Worm (Caenorhabditis elegans) whole organism, young adult: ENCODE results near the gene Y70C5A.3.

Experiments used
- B0035.1 ChIP-seq: sonication (generic microtip); optimal IDR thresholded peaks from 2 replicates; lab custom pipeline; 2016; ENCODE audit warnings: missing genetic modification characterization, mild to moderate bottlenecking, missing compliant biosample characterization, missing genotype, missing genetic modification reagents
- F39B2.1 ChIP-seq: fragments of 200-800 bp; sonication (Bioruptor generic); IDR thresholded peaks from 2 replicates; pipeline ENCODE4 v1.3.6; 2022; ENCODE audit warnings: missing genetic modification reagents, missing genetic modification characterization, missing compliant biosample characterization
- F49E8.2 ChIP-seq: sonication (generic microtip); optimal IDR thresholded peaks from 3 replicates; lab custom pipeline; 2017; ENCODE audit warnings: missing genetic modification characterization, mild to moderate bottlenecking, missing compliant biosample characterization, antibody characterized with exemption, moderate library complexity; ENCODE audit not compliant: insufficient read depth
- F52B5.7 ChIP-seq: sonication (generic microtip); optimal IDR thresholded peaks from 2 replicates; lab custom pipeline; 2016; ENCODE audit warnings: mild to moderate bottlenecking, missing genetic modification characterization, missing compliant biosample characterization
- F57A8.1 ChIP-seq: fragments of 200-800 bp; sonication (Bioruptor generic); optimal IDR thresholded peaks from 2 replicates; lab custom pipeline; 2018; ENCODE audit warnings: mild to moderate bottlenecking, missing genetic modification characterization, moderate library complexity, missing compliant biosample characterization
- K11D2.4 ChIP-seq: fragments of 200-800 bp; sonication (Bioruptor generic); IDR thresholded peaks from 2 replicates; pipeline ENCODE4 v1.3.6; 2022; ENCODE audit warnings: missing genetic modification reagents, missing genetic modification characterization, missing compliant biosample characterization
- T26A5.8 ChIP-seq: sonication (generic microtip); optimal IDR thresholded peaks from 2 replicates; lab custom pipeline; 2016; ENCODE audit warnings: missing genetic modification characterization, missing compliant biosample characterization
- Y53F4B.3 ChIP-seq: fragments of 200-800 bp; sonication (Bioruptor generic); IDR thresholded peaks from 2 replicates; pipeline ENCODE4 v1.3.6; 2022; ENCODE audit warnings: missing genetic modification reagents, missing genetic modification characterization, missing compliant biosample characterization
- Y79H2A.3 ChIP-seq: fragments of 200-800 bp; sonication (Bioruptor generic); conservative IDR thresholded peaks from 2 replicates; pipeline ENCODE4 v1.3.6; 2022; ENCODE audit warnings: missing genetic modification reagents, missing genetic modification characterization, missing compliant biosample characterization
- ZK185.1 ChIP-seq: sonication (generic microtip); optimal IDR thresholded peaks from 2 replicates; lab custom pipeline; 2016; ENCODE audit warnings: mild to moderate bottlenecking, missing genetic modification characterization, missing compliant biosample characterization; ENCODE audit not compliant: poor library complexity, severe bottlenecking
- akir-1 ChIP-seq: fragments of 200-800 bp; sonication (Bioruptor generic); optimal IDR thresholded peaks from 2 replicates; lab custom pipeline; 2018; ENCODE audit warnings: mild to moderate bottlenecking, missing genetic modification characterization, moderate library complexity, missing compliant biosample characterization
- athp-1 ChIP-seq: sonication (generic microtip); optimal IDR thresholded peaks from 2 replicates; lab custom pipeline; 2017; ENCODE audit warnings: mild to moderate bottlenecking, missing genetic modification characterization, missing compliant biosample characterization
- attf-5 ChIP-seq: fragments of 200-800 bp; sonication (Bioruptor generic); optimal IDR thresholded peaks from 2 replicates; lab custom pipeline; 2018; ENCODE audit warnings: mild to moderate bottlenecking, missing genetic modification characterization, missing compliant biosample characterization
- bed-1 ChIP-seq: fragments of 200-800 bp; sonication (Bioruptor generic); IDR thresholded peaks from 2 replicates; pipeline ENCODE4 v1.3.6; 2022; ENCODE audit warnings: missing genetic modification reagents, missing genetic modification characterization, missing compliant biosample characterization
- bed-2 ChIP-seq: fragments of 200-800 bp; sonication (Bioruptor generic); IDR thresholded peaks from 2 replicates; pipeline ENCODE4 v1.3.6; 2022; ENCODE audit warnings: missing genetic modification reagents, missing genetic modification characterization, missing compliant biosample characterization
- ccch-3 ChIP-seq: fragments of 200-800 bp; sonication (Bioruptor generic); optimal IDR thresholded peaks from 2 replicates; lab custom pipeline; 2018; ENCODE audit warnings: mild to moderate bottlenecking, missing genetic modification characterization, missing compliant biosample characterization
- cebp-1 ChIP-seq, 2 experiments: fragments of 200-800 bp in 1 of 2; sonication (Bioruptor generic) in 1 of 2; sonication (generic microtip) in 1 of 2; IDR thresholded peaks in 1 of 2; optimal IDR thresholded peaks in 1 of 2; 2 replicates each; pipeline versions ENCODE4 v1.3.6 to Lab custom; 2017 to 2022; ENCODE audit warnings: missing compliant biosample characterization in 2 of 2, missing genetic modification characterization in 2 of 2, mild to moderate bottlenecking in 1 of 2, missing genetic modification reagents in 1 of 2, moderate library complexity in 1 of 2
- cebp-2 ChIP-seq: fragments of 200-800 bp; sonication (Bioruptor generic); IDR thresholded peaks from 2 replicates; pipeline ENCODE4 v1.3.6; 2022; ENCODE audit warnings: missing genetic modification characterization, missing compliant biosample characterization
- ceh-27 ChIP-seq: fragments of 200-800 bp; sonication (Bioruptor generic); optimal IDR thresholded peaks from 2 replicates; lab custom pipeline; 2018; ENCODE audit warnings: mild to moderate bottlenecking, missing genetic modification characterization, moderate library complexity, missing compliant biosample characterization
- ceh-58 ChIP-seq: fragments of 200-800 bp; sonication (Bioruptor generic); IDR thresholded peaks from 2 replicates; pipeline ENCODE4 v1.3.6; 2022; ENCODE audit warnings: missing genetic modification characterization, missing compliant biosample characterization
- ceh-79 ChIP-seq: sonication (generic microtip); optimal IDR thresholded peaks from 2 replicates; lab custom pipeline; 2017; ENCODE audit warnings: mild to moderate bottlenecking, missing genetic modification characterization, missing compliant biosample characterization
- ceh-91 ChIP-seq: fragments of 200-800 bp; sonication (Bioruptor generic); IDR thresholded peaks from 2 replicates; pipeline ENCODE4 v1.3.6; 2022; ENCODE audit warnings: missing genetic modification reagents, missing genetic modification characterization, missing compliant biosample characterization
- die-1 ChIP-seq: sonication (generic microtip); optimal IDR thresholded peaks from 2 replicates; lab custom pipeline; 2016; ENCODE audit warnings: missing genotype, mild to moderate bottlenecking, missing genetic modification characterization, missing compliant biosample characterization
- dpl-1 ChIP-seq: fragments of 150-350 bp; optimal IDR thresholded peaks from 2 replicates; lab custom pipeline; 2014; ENCODE audit warnings: missing biosample characterization, missing genetic modification reagents, missing genetic modification characterization
- efl-1 ChIP-seq: fragments of 150-350 bp; optimal IDR thresholded peaks from 2 replicates; lab custom pipeline; 2014; ENCODE audit warnings: missing biosample characterization, missing genetic modification reagents, missing genetic modification characterization
- egl-44 ChIP-seq: fragments of 200-800 bp; sonication (Bioruptor generic); IDR thresholded peaks from 2 replicates; pipeline ENCODE4 v1.3.6; 2022; ENCODE audit warnings: missing genetic modification reagents, missing genetic modification characterization, missing compliant biosample characterization
- gei-17 ChIP-seq: fragments of 200-800 bp; sonication (Bioruptor generic); optimal IDR thresholded peaks from 2 replicates; lab custom pipeline; 2018; ENCODE audit warnings: mild to moderate bottlenecking, missing genetic modification characterization, missing compliant biosample characterization
- hlh-12 ChIP-seq: sonication (generic microtip); optimal IDR thresholded peaks from 2 replicates; lab custom pipeline; 2016; ENCODE audit warnings: missing genetic modification characterization, missing compliant biosample characterization
- hlh-26 ChIP-seq: fragments of 200-800 bp; sonication (Bioruptor generic); conservative IDR thresholded peaks from 2 replicates; pipeline ENCODE4 v1.3.6; 2022; ENCODE audit warnings: missing genetic modification reagents, missing genetic modification characterization, missing compliant biosample characterization
- hmg-1.2 ChIP-seq: fragments of 200-800 bp; sonication (Bioruptor generic); IDR thresholded peaks from 2 replicates; pipeline ENCODE4 v1.3.6; 2022; ENCODE audit warnings: missing genetic modification reagents, missing genetic modification characterization, missing compliant biosample characterization
- madf-10 ChIP-seq: sonication (generic microtip); optimal IDR thresholded peaks from 2 replicates; lab custom pipeline; 2016; ENCODE audit warnings: mild to moderate bottlenecking, missing genetic modification characterization, missing compliant biosample characterization
- madf-3 ChIP-seq: fragments of 200-800 bp; sonication (Bioruptor generic); IDR thresholded peaks from 2 replicates; pipeline ENCODE4 v1.3.6; 2022; ENCODE audit warnings: missing genetic modification reagents, missing genetic modification characterization, missing compliant biosample characterization
- mxl-1 ChIP-seq: sonication (generic microtip); optimal IDR thresholded peaks from 2 replicates; lab custom pipeline; 2016; ENCODE audit warnings: missing genetic modification characterization, missing compliant biosample characterization
- nfya-2 ChIP-seq: fragments of 200-800 bp; sonication (Bioruptor generic); IDR thresholded peaks from 2 replicates; pipeline ENCODE4 v1.3.6; 2022; ENCODE audit warnings: missing genetic modification reagents, missing genetic modification characterization, missing compliant biosample characterization
- nhr-179 ChIP-seq: sonication (generic microtip); optimal IDR thresholded peaks from 2 replicates; lab custom pipeline; 2016; ENCODE audit warnings: mild to moderate bottlenecking, missing genetic modification characterization, missing compliant biosample characterization
- pbrm-1 ChIP-seq: fragments of 200-800 bp; sonication (Bioruptor generic); IDR thresholded peaks from 2 replicates; pipeline ENCODE4 v1.3.6; 2022; ENCODE audit warnings: missing genetic modification reagents, missing genetic modification characterization, missing compliant biosample characterization
- pha-4 ChIP-seq: fragments of 150-350 bp; sonication (generic microtip); optimal IDR thresholded peaks from 2 replicates; lab custom pipeline; 2014; ENCODE audit warnings: missing biosample characterization, missing genetic modification reagents, missing genetic modification characterization
- rcor-1 ChIP-seq: fragments of 200-800 bp; sonication (Bioruptor generic); IDR thresholded peaks from 2 replicates; pipeline ENCODE4 v1.3.6; 2022; ENCODE audit warnings: missing genetic modification reagents, missing genetic modification characterization, missing compliant biosample characterization
- repo-1 ChIP-seq: sonication (generic microtip); optimal IDR thresholded peaks from 2 replicates; lab custom pipeline; 2017; ENCODE audit warnings: mild to moderate bottlenecking, missing genetic modification characterization, missing compliant biosample characterization
- snpc-1.1 ChIP-seq: sonication (generic microtip); optimal IDR thresholded peaks from 2 replicates; lab custom pipeline; 2017; ENCODE audit warnings: missing genetic modification characterization, mild to moderate bottlenecking, missing compliant biosample characterization, antibody characterized with exemption, moderate library complexity, missing genotype, missing genetic modification reagents; ENCODE audit not compliant: insufficient read depth
- snpc-3.4 ChIP-seq: sonication (generic microtip); optimal IDR thresholded peaks from 2 replicates; lab custom pipeline; 2017; ENCODE audit warnings: missing genetic modification characterization, mild to moderate bottlenecking, missing compliant biosample characterization, antibody characterized with exemption, moderate library complexity, missing genotype, missing genetic modification reagents
- snpc-4 ChIP-seq, 5 experiments: fragments of 150-350 bp in 1 of 5; sonication (generic microtip) in 4 of 5; optimal IDR thresholded peaks; 2 replicates each; lab custom pipeline; 2014 to 2018; ENCODE audit warnings: missing genetic modification characterization in 5 of 5, missing biosample characterization in 3 of 5, antibody characterized with exemption in 2 of 5, mild to moderate bottlenecking in 2 of 5, missing compliant biosample characterization in 2 of 5, missing genotype in 2 of 5, moderate library complexity in 2 of 5, missing genetic modification reagents in 1 of 5
- sptf-2 ChIP-seq: fragments of 200-800 bp; sonication (Bioruptor generic); optimal IDR thresholded peaks from 2 replicates; lab custom pipeline; 2018; ENCODE audit warnings: mild to moderate bottlenecking, missing genetic modification characterization, missing compliant biosample characterization
- tbx-9 ChIP-seq: sonication (generic microtip); optimal IDR thresholded peaks from 2 replicates; lab custom pipeline; 2016; ENCODE audit warnings: borderline replicate concordance, missing genetic modification characterization, inconsistent platforms, missing compliant biosample characterization
- xnd-1 ChIP-seq: sonication (generic microtip); optimal IDR thresholded peaks from 2 replicates; lab custom pipeline; 2016; ENCODE audit warnings: missing genotype, missing genetic modification reagents, missing genetic modification characterization, missing compliant biosample characterization
- zim-3 ChIP-seq: sonication (generic microtip); optimal IDR thresholded peaks from 2 replicates; lab custom pipeline; 2017; ENCODE audit warnings: mild to moderate bottlenecking, missing genetic modification characterization, moderate library complexity, missing compliant biosample characterization
- ztf-18 ChIP-seq: sonication (generic microtip); optimal IDR thresholded peaks from 2 replicates; lab custom pipeline; 2016; ENCODE audit warnings: missing genotype, mild to moderate bottlenecking, missing genetic modification characterization, missing compliant biosample characterization
- ztf-26 ChIP-seq: sonication (generic microtip); optimal IDR thresholded peaks from 2 replicates; lab custom pipeline; 2017; ENCODE audit warnings: missing genetic modification characterization, missing compliant biosample characterization

The Y70C5A.3 gene

ce11 chrV:16640366-16640765, 19.6 kb upstream of the Y70C5A.3 start (continued):
- TF ChIP-seq nhr-179 (tag; lab: Kevin White, UChicago) (no peak), attf-5 (GFP tag; lab: Kevin White, UChicago) (no peak), rcor-1 (GFP tag; lab: Robert Waterston, UW) (no peak), B0035.1 (tag; lab: Kevin White, UChicago) (no peak), snpc-1.1 (peak; percentile 51), die-1 (tag; lab: Kevin White, UChicago) (peak; percentile 69), hmg-1.2 (GFP tag; lab: Robert Waterston, UW) (peak; percentile 59), egl-44 (GFP tag; lab: Robert Waterston, UW) (no peak), Y53F4B.3 (GFP tag; lab: Robert Waterston, UW) (no peak), ceh-27 (GFP tag; lab: Kevin White, UChicago) (no peak), nfya-2 (no peak), K11D2.4 (GFP tag; lab: Robert Waterston, UW) (no peak), gei-17 (GFP tag; lab: Kevin White, UChicago) (no peak), bed-2 (GFP tag; lab: Robert Waterston, UW) (no peak), madf-10 (tag; lab: Kevin White, UChicago) (peak; percentile 8), snpc-3.4 (peak; percentile 39), ceh-79 (no peak), pbrm-1 (GFP tag; lab: Robert Waterston, UW) (0 out of 2 replicates have a peak, but pooled peaks have one; percentile 53), mxl-1 (tag; lab: Kevin White, UChicago) (peak; percentile 25), Y79H2A.3 (GFP tag; lab: Robert Waterston, UW) (no peak), ztf-18 (tag; lab: Kevin White, UChicago) (peak; percentile 46), repo-1 (tag; lab: Kevin White, UChicago) (no peak), ccch-3 (GFP tag; lab: Kevin White, UChicago) (no peak), F57A8.1 (GFP tag; lab: Kevin White, UChicago) (no peak), F52B5.7 (tag; lab: Kevin White, UChicago) (no peak), hlh-26 (no peak), F39B2.1 (GFP tag; lab: Robert Waterston, UW) (no peak), ceh-58 (no peak), bed-1 (no peak), F49E8.2 (tag; lab: Kevin White, UChicago) (peak; percentile 10), akir-1 (GFP tag; lab: Kevin White, UChicago) (no peak), snpc-4 (GFP tag; optimal IDR thresholded peaks at IDR 0.05; lab: Kevin White, UChicago) (peak; percentile 63), snpc-4 (tag; optimal IDR thresholded peaks at IDR 0.05; lab: Kevin White, UChicago) (peak in 2 of 4 experiments; percentile 18 to 83), cebp-1 (GFP tag; IDR thresholded peaks at IDR 0.05; lab: Robert Waterston, UW) (no peak), cebp-1 (tag; optimal IDR thresholded peaks at IDR 0.05; lab: Kevin White, UChicago) (no peak), ZK185.1 (tag; lab: Kevin White, UChicago) (peak; percentile 57), xnd-1 (tag; lab: Kevin White, UChicago) (no peak), T26A5.8 (tag; lab: Kevin White, UChicago) (no peak), athp-1 (tag; lab: Kevin White, UChicago) (peak; percentile 7), efl-1 (GFP tag; lab: Kevin White, UChicago) (no peak), pha-4 (tag; lab: Kevin White, UChicago) (no peak), tbx-9 (tag; lab: Kevin White, UChicago) (no peak), ztf-26 (tag; lab: Kevin White, UChicago) (no peak), sptf-2 (GFP tag; lab: Kevin White, UChicago) (no peak), cebp-2 (GFP tag; lab: Robert Waterston, UW) (0 out of 2 replicates have a peak, but pooled peaks have one; percentile 77), ceh-91 (GFP tag; lab: Robert Waterston, UW) (no peak), zim-3 (tag; lab: Kevin White, UChicago) (no peak), hlh-12 (no peak), madf-3 (GFP tag; lab: Robert Waterston, UW) (no peak), dpl-1 (no peak)
